Worm (Caenorhabditis elegans): ENCODE results near the gene nas-31.

- TF ChIP-seq nhr-11 (tag; optimal IDR thresholded peaks at IDR 0.05): no peak
- no peak for TF ChIP-seq nhr-85 (tag)
- no peak for TF ChIP-seq unc-86 (tag; optimal IDR thresholded peaks at IDR 0.05)
- no peak for TF ChIP-seq ceh-82 (tag; optimal IDR thresholded peaks at IDR 0.05)
- no peak for TF ChIP-seq tbx-2 (tag; optimal IDR thresholded peaks at IDR 0.05)
- TF ChIP-seq elt-2 (tag; optimal IDR thresholded peaks at IDR 0.05): peak; percentile 83
- no peak for TF ChIP-seq ceh-88 (GFP tag; IDR thresholded peaks at IDR 0.05)
- TF ChIP-seq pag-3 (tag; optimal IDR thresholded peaks at IDR 0.05; ENCODE audit: borderline replicate concordance, insufficient read depth): no peak
- TF ChIP-seq ztf-4 (tag; optimal IDR thresholded peaks at IDR 0.05): no peak
- no peak for TF ChIP-seq elt-3 (tag; optimal IDR thresholded peaks at IDR 0.05)
- TF ChIP-seq ama-1 (optimal IDR thresholded peaks at IDR 0.05): no peak
- no peak for TF ChIP-seq pax-3 (tag; optimal IDR thresholded peaks at IDR 0.05)
- TF ChIP-seq nhr-28 (tag; optimal IDR thresholded peaks at IDR 0.05): no peak
- no peak for TF ChIP-seq efl-1 (optimal IDR thresholded peaks at IDR 0.05)
- TF ChIP-seq efl-1 (GFP tag; optimal IDR thresholded peaks at IDR 0.05 in 1 of 2): no peak
These were observed 15.0 kb upstream of the nas-31 start, which contains the start of gene F17C11.12 for ce11 chrV:10936681-10937080.

Measured in whole organism, L1 larva.